Worm (Caenorhabditis elegans) whole organism, L3 larva: ENCODE data around the gene F09E5.7.
A peak's percentile ranks its signal among the peaks of the same experiment; 100 is the strongest.

ENCODE experiments used
- R02D3.7 ChIP-seq: fragments of 150-350 bp; optimal IDR thresholded peaks from 2 replicates; lab custom pipeline; 2014; ENCODE audit warnings: missing biosample characterization, missing genetic modification characterization
- ZK546.5 ChIP-seq: sonication (generic microtip); optimal IDR thresholded peaks from 2 replicates; lab custom pipeline; 2017; ENCODE audit warnings: missing biosample characterization, missing genetic modification characterization
- aly-2 ChIP-seq: fragments of 150-350 bp; optimal IDR thresholded peaks from 2 replicates; lab custom pipeline; 2014; ENCODE audit warnings: missing biosample characterization, missing genetic modification characterization
- ama-1 ChIP-seq: fragments of 150-350 bp; optimal IDR thresholded peaks from 2 replicates; lab custom pipeline; 2018
- ceh-16 ChIP-seq: sonication (generic microtip); optimal IDR thresholded peaks from 2 replicates; lab custom pipeline; 2017; ENCODE audit warnings: missing biosample characterization, missing genetic modification characterization
- ceh-28 ChIP-seq: fragments of 150-350 bp; optimal IDR thresholded peaks from 2 replicates; lab custom pipeline; 2014; ENCODE audit warnings: missing biosample characterization, missing genetic modification reagents, missing genetic modification characterization
- ceh-82 ChIP-seq: fragments of 150-350 bp; optimal IDR thresholded peaks from 2 replicates; lab custom pipeline; 2014; ENCODE audit warnings: missing biosample characterization, missing genetic modification characterization
- ceh-9 ChIP-seq: sonication (generic microtip); optimal IDR thresholded peaks from 2 replicates; lab custom pipeline; 2018; ENCODE audit warnings: missing biosample characterization, missing genetic modification characterization
- daf-12 ChIP-seq: fragments of 150-350 bp; optimal IDR thresholded peaks from 2 replicates; lab custom pipeline; 2014; ENCODE audit warnings: missing biosample characterization, missing genetic modification reagents, missing genetic modification characterization
- egl-27 ChIP-seq: sonication (generic microtip); optimal IDR thresholded peaks from 4 replicates; lab custom pipeline; 2017; ENCODE audit warnings: missing biosample characterization, missing genetic modification reagents, missing genetic modification characterization
- egl-5 ChIP-seq: fragments of 150-350 bp; optimal IDR thresholded peaks from 2 replicates; lab custom pipeline; 2017; ENCODE audit warnings: missing biosample characterization, missing genetic modification reagents, missing genetic modification characterization, inconsistent platforms
- elt-1 ChIP-seq: fragments of 150-350 bp; optimal IDR thresholded peaks from 2 replicates; lab custom pipeline; 2014; ENCODE audit warnings: missing biosample characterization, missing genetic modification characterization
- elt-2 ChIP-seq: sonication (generic microtip); optimal IDR thresholded peaks from 2 replicates; lab custom pipeline; 2016; ENCODE audit warnings: missing genetic modification reagents, mild to moderate bottlenecking, missing genetic modification characterization, missing compliant biosample characterization
- elt-3 ChIP-seq, 3 experiments: fragments of 150-350 bp in 1 of 3; sonication (generic microtip) in 2 of 3; optimal IDR thresholded peaks; 2 replicates in 2 of 3; 4 replicates in 1 of 3; lab custom pipeline; 2014 to 2017; ENCODE audit warnings: missing biosample characterization in 3 of 3, missing genetic modification characterization in 3 of 3
- eor-1 ChIP-seq, 2 experiments: fragments of 150-350 bp; optimal IDR thresholded peaks; 2 replicates each; lab custom pipeline; 2014 to 2018; ENCODE audit warnings: missing biosample characterization in 2 of 2, missing genetic modification characterization in 2 of 2
- fkh-10 ChIP-seq: sonication (generic microtip); optimal IDR thresholded peaks from 2 replicates; lab custom pipeline; 2017; ENCODE audit warnings: missing biosample characterization, missing genetic modification reagents, missing genetic modification characterization
- fkh-2 ChIP-seq: fragments of 150-350 bp; optimal IDR thresholded peaks from 2 replicates; lab custom pipeline; 2014; ENCODE audit warnings: missing biosample characterization, missing genetic modification reagents, missing genetic modification characterization
- fos-1 ChIP-seq: fragments of 150-350 bp; optimal IDR thresholded peaks from 2 replicates; lab custom pipeline; 2014; ENCODE audit warnings: missing biosample characterization, missing genetic modification characterization
- hmg-11 ChIP-seq: sonication (generic microtip); optimal IDR thresholded peaks from 2 replicates; lab custom pipeline; 2016; ENCODE audit warnings: missing genetic modification characterization, missing compliant biosample characterization
- jun-1 ChIP-seq: fragments of 150-350 bp; optimal IDR thresholded peaks from 2 replicates; lab custom pipeline; 2014; ENCODE audit warnings: missing biosample characterization, missing genetic modification reagents, missing genetic modification characterization
- lin-15B ChIP-seq: fragments of 150-350 bp; optimal IDR thresholded peaks from 2 replicates; lab custom pipeline; 2014; ENCODE audit warnings: missing biosample characterization, missing genetic modification characterization
- lin-39 ChIP-seq: fragments of 150-350 bp; optimal IDR thresholded peaks from 2 replicates; lab custom pipeline; 2018; ENCODE audit warnings: missing biosample characterization, missing genetic modification reagents, missing genetic modification characterization
- lsy-12 ChIP-seq: sonication (generic microtip); optimal IDR thresholded peaks from 2 replicates; lab custom pipeline; 2016; ENCODE audit warnings: mild to moderate bottlenecking, missing genetic modification characterization, missing compliant biosample characterization
- mdl-1 ChIP-seq: fragments of 150-350 bp; optimal IDR thresholded peaks from 2 replicates; lab custom pipeline; 2014; ENCODE audit warnings: missing biosample characterization, missing genetic modification characterization
- mml-1 ChIP-seq: fragments of 150-350 bp; sonication (generic microtip); optimal IDR thresholded peaks from 3 replicates; lab custom pipeline; 2014; ENCODE audit warnings: missing biosample characterization, missing genetic modification characterization
- nfya-1 ChIP-seq: sonication (generic microtip); optimal IDR thresholded peaks from 2 replicates; lab custom pipeline; 2017; ENCODE audit warnings: missing genetic modification characterization, mild to moderate bottlenecking, missing compliant biosample characterization, antibody characterized with exemption, moderate library complexity; ENCODE audit not compliant: insufficient read depth
- nhr-11 ChIP-seq: fragments of 150-350 bp; optimal IDR thresholded peaks from 2 replicates; lab custom pipeline; 2014; ENCODE audit warnings: missing biosample characterization, missing genetic modification characterization
- nhr-12 ChIP-seq: fragments of 150-350 bp; optimal IDR thresholded peaks from 2 replicates; lab custom pipeline; 2014; ENCODE audit warnings: missing biosample characterization, missing genetic modification characterization
- nhr-23 ChIP-seq: fragments of 150-350 bp; optimal IDR thresholded peaks from 2 replicates; lab custom pipeline; 2014; ENCODE audit warnings: missing biosample characterization, missing genetic modification reagents, missing genetic modification characterization
- nhr-237 ChIP-seq: fragments of 150-350 bp; optimal IDR thresholded peaks from 2 replicates; lab custom pipeline; 2014; ENCODE audit warnings: missing biosample characterization, missing genetic modification characterization
- nhr-25 ChIP-seq: sonication (generic microtip); optimal IDR thresholded peaks from 2 replicates; lab custom pipeline; 2017; ENCODE audit warnings: missing biosample characterization, missing genetic modification characterization
- nhr-28 ChIP-seq: fragments of 150-350 bp; optimal IDR thresholded peaks from 2 replicates; lab custom pipeline; 2014; ENCODE audit warnings: missing biosample characterization, missing genetic modification characterization
- nhr-43 ChIP-seq: sonication (generic microtip); optimal IDR thresholded peaks from 2 replicates; lab custom pipeline; 2016; ENCODE audit warnings: mild to moderate bottlenecking, missing genetic modification characterization, missing compliant biosample characterization; ENCODE audit not compliant: poor library complexity, severe bottlenecking
- nhr-67 ChIP-seq: fragments of 150-350 bp; optimal IDR thresholded peaks from 2 replicates; lab custom pipeline; 2014; ENCODE audit warnings: missing biosample characterization, missing genetic modification characterization
- nhr-76 ChIP-seq: fragments of 150-350 bp; sonication (generic microtip); optimal IDR thresholded peaks from 5 replicates; lab custom pipeline; 2014; ENCODE audit warnings: missing biosample characterization, missing genetic modification characterization
- nhr-77 ChIP-seq: fragments of 150-350 bp; optimal IDR thresholded peaks from 2 replicates; lab custom pipeline; 2014; ENCODE audit warnings: missing biosample characterization, missing genetic modification characterization
- pha-4 ChIP-seq: fragments of 150-350 bp; optimal IDR thresholded peaks from 2 replicates; lab custom pipeline; 2014; ENCODE audit warnings: missing biosample characterization, missing genetic modification reagents, missing genetic modification characterization
- pqm-1 ChIP-seq: fragments of 150-350 bp; optimal IDR thresholded peaks from 2 replicates; lab custom pipeline; 2017; ENCODE audit warnings: missing biosample characterization, missing genetic modification characterization, inconsistent platforms
- sea-2 ChIP-seq: fragments of 150-350 bp; sonication (generic microtip); optimal IDR thresholded peaks from 4 replicates; lab custom pipeline; 2014; ENCODE audit warnings: missing biosample characterization, missing genetic modification reagents, missing genetic modification characterization
- skn-1 ChIP-seq: fragments of 150-350 bp; optimal IDR thresholded peaks from 2 replicates; lab custom pipeline; 2014; ENCODE audit warnings: missing biosample characterization, missing genetic modification characterization
- snpc-4 ChIP-seq: fragments of 150-350 bp; optimal IDR thresholded peaks from 2 replicates; lab custom pipeline; 2014; ENCODE audit warnings: missing biosample characterization, missing genetic modification characterization
- tbx-2 ChIP-seq: sonication (generic microtip); optimal IDR thresholded peaks from 2 replicates; lab custom pipeline; 2016; ENCODE audit warnings: mild to moderate bottlenecking, missing genetic modification characterization, missing compliant biosample characterization
- unc-39 ChIP-seq: sonication (generic microtip); optimal IDR thresholded peaks from 4 replicates; lab custom pipeline; 2017; ENCODE audit warnings: missing biosample characterization, missing genetic modification characterization
- unc-62 ChIP-seq: fragments of 150-350 bp; sonication (generic microtip); optimal IDR thresholded peaks from 4 replicates; lab custom pipeline; 2014; ENCODE audit warnings: missing biosample characterization, missing genetic modification reagents, missing genetic modification characterization
- zag-1 ChIP-seq: fragments of 150-350 bp; optimal IDR thresholded peaks from 2 replicates; lab custom pipeline; 2014; ENCODE audit warnings: missing biosample characterization, missing genetic modification characterization
- ztf-11 ChIP-seq: fragments of 150-350 bp; optimal IDR thresholded peaks from 2 replicates; lab custom pipeline; 2014; ENCODE audit warnings: missing biosample characterization, missing genetic modification characterization
- ztf-4 ChIP-seq: fragments of 150-350 bp; optimal IDR thresholded peaks from 2 replicates; lab custom pipeline; 2014; ENCODE audit warnings: missing biosample characterization, missing genetic modification characterization

Gene F09E5.7

ce11 chrII:5321718-5322286 is 30.1 kb upstream of the F09E5.7 start:
- TF ChIP-seq elt-2 (tag; lab: Kevin White, UChicago) (peak; percentile 80), fkh-10 (no peak), pqm-1 (tag; lab: Kevin White, UChicago) (peak; percentile 25), eor-1 (tag; optimal IDR thresholded peaks at IDR 0.05; lab: Kevin White, UChicago) (no peak), nhr-12 (no peak), zag-1 (tag; lab: Kevin White, UChicago) (no peak), nhr-23 (tag; lab: Kevin White, UChicago) (peak; percentile 77), aly-2 (tag; lab: Kevin White, UChicago) (no peak), egl-5 (tag; lab: Kevin White, UChicago) (no peak), lsy-12 (tag; lab: Kevin White, UChicago) (peak; percentile 83), nhr-43 (tag; lab: Kevin White, UChicago) (peak; percentile 89), mml-1 (tag; lab: Kevin White, UChicago) (no peak), ama-1 (lab: Kevin White, UChicago) (no peak), ceh-82 (no peak), hmg-11 (tag; lab: Kevin White, UChicago) (no peak), snpc-4 (no peak), ZK546.5 (no peak), fos-1 (tag; lab: Kevin White, UChicago) (peak; percentile 8), ceh-9 (tag; lab: Kevin White, UChicago) (no peak), fkh-2 (tag; lab: Kevin White, UChicago) (no peak), elt-3 (tag; optimal IDR thresholded peaks at IDR 0.05; lab: Kevin White, UChicago) (peak in 2 of 3 experiments; percentile 46 to 94), nhr-76 (no peak), egl-27 (no peak), skn-1 (no peak), ceh-28 (peak; percentile 45), nhr-11 (tag; lab: Kevin White, UChicago) (no peak), daf-12 (tag; lab: Kevin White, UChicago) (no peak), jun-1 (tag; lab: Kevin White, UChicago) (peak; percentile 82), lin-15B (tag; lab: Kevin White, UChicago) (no peak), sea-2 (GFP tag; lab: Kevin White, UChicago) (no peak), nhr-28 (no peak), lin-39 (tag; lab: Kevin White, UChicago) (no peak), nhr-237 (tag; lab: Kevin White, UChicago) (no peak), nhr-77 (tag; lab: Kevin White, UChicago) (no peak), nfya-1 (tag; lab: Kevin White, UChicago) (peak; percentile 21), ztf-4 (tag; lab: Kevin White, UChicago) (no peak), elt-1 (tag; lab: Kevin White, UChicago) (peak; percentile 33), nhr-25 (tag; lab: Kevin White, UChicago) (peak; percentile 79), nhr-67 (no peak), mdl-1 (tag; lab: Kevin White, UChicago) (no peak), pha-4 (tag; lab: Kevin White, UChicago) (peak; percentile 74), unc-62 (GFP tag; lab: Kevin White, UChicago) (no peak), tbx-2 (peak; percentile 45), ztf-11 (tag; lab: Kevin White, UChicago) (no peak), ceh-16 (tag; lab: Kevin White, UChicago) (no peak), unc-39 (tag; lab: Kevin White, UChicago) (no peak), R02D3.7 (peak; percentile 6)
- TF ChIP-seq, all 47 proteins: peak for 15
